Worm (Caenorhabditis elegans): ENCODE measurements around the gene T09A12.8.

T09A12.8 gene

ce11 chrIV:8252856-8253255, 9.4 kb upstream of the T09A12.8 start (continued):
- TF ChIP-seq nhr-25 (tag; optimal IDR thresholded peaks at IDR 0.05): peak; percentile 51
- TF ChIP-seq ceh-9 (tag; optimal IDR thresholded peaks at IDR 0.05): no peak
- TF ChIP-seq nhr-28 (tag; optimal IDR thresholded peaks at IDR 0.05): no peak
- peak; percentile 13 for TF ChIP-seq pqm-1 (tag; optimal IDR thresholded peaks at IDR 0.05)
- TF ChIP-seq R02D3.7 (tag; optimal IDR thresholded peaks at IDR 0.05): no peak
- TF ChIP-seq elt-3 (tag; optimal IDR thresholded peaks at IDR 0.05): peak in 1 of 3 experiments; percentile 72
- TF ChIP-seq eor-1 (tag; optimal IDR thresholded peaks at IDR 0.05): no peak
- peak; percentile 31 for TF ChIP-seq jun-1 (tag; optimal IDR thresholded peaks at IDR 0.05)
- no peak for TF ChIP-seq fkh-2 (tag; optimal IDR thresholded peaks at IDR 0.05)
- TF ChIP-seq nhr-77 (tag; optimal IDR thresholded peaks at IDR 0.05): no peak
- no peak for TF ChIP-seq ama-1 (optimal IDR thresholded peaks at IDR 0.05)
- no peak for TF ChIP-seq ceh-28 (tag; optimal IDR thresholded peaks at IDR 0.05)
- no peak for TF ChIP-seq mdl-1 (tag; optimal IDR thresholded peaks at IDR 0.05)
- TF ChIP-seq skn-1 (tag; optimal IDR thresholded peaks at IDR 0.05): peak; percentile 35

- TF ChIP-seq fkh-10 (GFP tag; optimal IDR thresholded peaks at IDR 0.05): no peak
- TF ChIP-seq jun-1 (tag; optimal IDR thresholded peaks at IDR 0.05): peak; percentile 8
- peak; percentile 71 for TF ChIP-seq pqm-1 (tag; optimal IDR thresholded peaks at IDR 0.05)
- TF ChIP-seq nfya-1 (tag; optimal IDR thresholded peaks at IDR 0.05; ENCODE audit: insufficient read depth): no peak
- no peak for TF ChIP-seq egl-5 (tag; optimal IDR thresholded peaks at IDR 0.05)
- TF ChIP-seq nhr-67 (tag; optimal IDR thresholded peaks at IDR 0.05): no peak
- TF ChIP-seq mdl-1 (tag; optimal IDR thresholded peaks at IDR 0.05): no peak
- no peak for TF ChIP-seq nhr-77 (tag; optimal IDR thresholded peaks at IDR 0.05)
- no peak for TF ChIP-seq nhr-76 (tag; optimal IDR thresholded peaks at IDR 0.05)
- no peak for TF ChIP-seq unc-39 (tag; optimal IDR thresholded peaks at IDR 0.05)
- no peak for TF ChIP-seq fos-1 (tag; optimal IDR thresholded peaks at IDR 0.05)
- peak; percentile 82 for TF ChIP-seq elt-2 (tag; optimal IDR thresholded peaks at IDR 0.05)
- no peak for TF ChIP-seq ceh-82 (tag; optimal IDR thresholded peaks at IDR 0.05)
- TF ChIP-seq nhr-23 (tag; optimal IDR thresholded peaks at IDR 0.05): no peak
Observed at ce11 chrIV:8251346-8251745, 7.8 kb upstream of the T09A12.8 start.

ce11 chrIV:8247341-8247740, 3.8 kb upstream of the T09A12.8 start:
- TF ChIP-seq nhr-23 (tag; optimal IDR thresholded peaks at IDR 0.05) (peak; percentile 34), elt-1 (tag; optimal IDR thresholded peaks at IDR 0.05) (peak; percentile 94), nhr-237 (tag; optimal IDR thresholded peaks at IDR 0.05) (no peak)

- TF ChIP-seq ceh-82 (tag; optimal IDR thresholded peaks at IDR 0.05): no peak
- no peak for TF ChIP-seq snpc-4 (tag; optimal IDR thresholded peaks at IDR 0.05)
- no peak for TF ChIP-seq lin-15B (tag; optimal IDR thresholded peaks at IDR 0.05)
- no peak for TF ChIP-seq unc-39 (tag; optimal IDR thresholded peaks at IDR 0.05)
- TF ChIP-seq nhr-76 (tag; optimal IDR thresholded peaks at IDR 0.05): no peak
- TF ChIP-seq nhr-43 (tag; optimal IDR thresholded peaks at IDR 0.05; ENCODE audit: poor library complexity, severe bottlenecking): no peak
- TF ChIP-seq ZK546.5 (tag; optimal IDR thresholded peaks at IDR 0.05): no peak
Observed at ce11 chrIV:8244112-8244511, 613 bp upstream of the T09A12.8 start, which contains the start of gene T09A12.1. TSS of gene T09A12.1 (plus strand) at chrIV:8244412.

ce11 chrIV:8243170-8243569, 329 bp downstream of the T09A12.8 start:
- peak; percentile 80 for TF ChIP-seq elt-1 (tag; optimal IDR thresholded peaks at IDR 0.05)
- TF ChIP-seq nhr-12 (tag; optimal IDR thresholded peaks at IDR 0.05): no peak
- no peak for TF ChIP-seq elt-2 (tag; optimal IDR thresholded peaks at IDR 0.05)
- no peak for TF ChIP-seq ama-1 (optimal IDR thresholded peaks at IDR 0.05)
- no peak for TF ChIP-seq lin-15B (tag; optimal IDR thresholded peaks at IDR 0.05)
- TF ChIP-seq aly-2 (tag; optimal IDR thresholded peaks at IDR 0.05): no peak
- peak; percentile 50 for TF ChIP-seq nhr-23 (tag; optimal IDR thresholded peaks at IDR 0.05)
- TF ChIP-seq egl-5 (tag; optimal IDR thresholded peaks at IDR 0.05): no peak
- TF ChIP-seq fos-1 (tag; optimal IDR thresholded peaks at IDR 0.05): no peak
- TF ChIP-seq lin-39 (tag; optimal IDR thresholded peaks at IDR 0.05): no peak
- no peak for TF ChIP-seq nhr-28 (tag; optimal IDR thresholded peaks at IDR 0.05)
- no peak for TF ChIP-seq nhr-67 (tag; optimal IDR thresholded peaks at IDR 0.05)
- TF ChIP-seq elt-3 (tag; optimal IDR thresholded peaks at IDR 0.05): no peak
